Worm (Caenorhabditis elegans) whole organism, L1 larva: ENCODE results near the gene mboa-7.

ENCODE experiments used
- C16A3.4 ChIP-seq: fragments of 150-350 bp; optimal IDR thresholded peaks from 2 replicates; lab custom pipeline; 2014; ENCODE audit warnings: missing biosample characterization, missing genetic modification characterization
- F16B12.6 ChIP-seq: fragments of 150-350 bp; optimal IDR thresholded peaks from 2 replicates; lab custom pipeline; 2014; ENCODE audit warnings: missing biosample characterization, missing genetic modification characterization
- alr-1 ChIP-seq: fragments of 200-800 bp; sonication (Bioruptor generic); optimal IDR thresholded peaks from 2 replicates; lab custom pipeline; 2018; ENCODE audit warnings: borderline replicate concordance, mild to moderate bottlenecking, missing genetic modification characterization, missing compliant biosample characterization
- aly-2 ChIP-seq: fragments of 150-350 bp; optimal IDR thresholded peaks from 2 replicates; lab custom pipeline; 2014; ENCODE audit warnings: missing biosample characterization, missing genetic modification characterization
- ama-1 ChIP-seq: fragments of 150-350 bp; optimal IDR thresholded peaks from 2 replicates; lab custom pipeline; 2014
- blmp-1 ChIP-seq: fragments of 150-350 bp; optimal IDR thresholded peaks from 2 replicates; lab custom pipeline; 2014; ENCODE audit warnings: missing biosample characterization, missing genetic modification characterization
- ceh-82 ChIP-seq, 3 experiments: fragments of 150-350 bp in 1 of 3; sonication (generic microtip) in 2 of 3; optimal IDR thresholded peaks; 2 replicates each; lab custom pipeline; 2014 to 2017; ENCODE audit warnings: missing biosample characterization in 3 of 3, missing genetic modification characterization in 3 of 3
- dpl-1 ChIP-seq, 3 experiments: fragments of 150-350 bp in 2 of 3; sonication (generic microtip) in 1 of 3; optimal IDR thresholded peaks; 2 replicates each; lab custom pipeline; 2014 to 2017; ENCODE audit warnings: missing biosample characterization in 3 of 3, missing genetic modification characterization in 3 of 3, missing genetic modification reagents in 3 of 3
- dsc-1 ChIP-seq: sonication (generic microtip); optimal IDR thresholded peaks from 2 replicates; lab custom pipeline; 2016; ENCODE audit warnings: mild to moderate bottlenecking, missing genetic modification characterization, missing compliant biosample characterization
- efl-1 ChIP-seq, 4 experiments: fragments of 150-350 bp; optimal IDR thresholded peaks in 3 of 4; peaks in 1 of 4; 1 replicate in 1 of 4; 2 replicates in 3 of 4; lab custom pipeline; 2014; ENCODE audit warnings: missing biosample characterization in 2 of 4, missing genetic modification characterization in 2 of 4, missing genetic modification reagents in 2 of 4
- efl-3 ChIP-seq: fragments of 200-800 bp; sonication (Bioruptor generic); optimal IDR thresholded peaks from 2 replicates; lab custom pipeline; 2018; ENCODE audit warnings: mild to moderate bottlenecking, missing genetic modification characterization, missing compliant biosample characterization
- elt-2 ChIP-seq: sonication (generic microtip); optimal IDR thresholded peaks from 2 replicates; lab custom pipeline; 2016; ENCODE audit warnings: missing genetic modification characterization, mild to moderate bottlenecking, inconsistent platforms, missing compliant biosample characterization, missing genetic modification reagents
- elt-3 ChIP-seq, 6 experiments: fragments of 150-350 bp in 1 of 6; sonication (generic microtip); optimal IDR thresholded peaks; 2 replicates each; lab custom pipeline; 2017 to 2018; ENCODE audit warnings: missing biosample characterization in 6 of 6, missing genetic modification characterization in 6 of 6, inconsistent platforms in 1 of 6
- fkh-10 ChIP-seq: sonication (generic microtip); optimal IDR thresholded peaks from 2 replicates; lab custom pipeline; 2017; ENCODE audit warnings: missing biosample characterization, missing genetic modification reagents, missing genetic modification characterization
- hpl-2 ChIP-seq: fragments of 150-350 bp; optimal IDR thresholded peaks from 2 replicates; lab custom pipeline; 2014; ENCODE audit warnings: missing biosample characterization, missing genetic modification reagents, missing genetic modification characterization
- lin-35 ChIP-seq, 2 experiments: fragments of 150-350 bp; optimal IDR thresholded peaks; 2 replicates each; lab custom pipeline; 2014; ENCODE audit warnings: missing biosample characterization in 2 of 2, missing genetic modification characterization in 2 of 2, missing genetic modification reagents in 2 of 2
- lin-39 ChIP-seq: fragments of 150-350 bp; optimal IDR thresholded peaks from 2 replicates; lab custom pipeline; 2014; ENCODE audit warnings: missing biosample characterization, missing genetic modification reagents, missing genetic modification characterization
- lir-3 ChIP-seq: sonication (generic microtip); optimal IDR thresholded peaks from 2 replicates; lab custom pipeline; 2016; ENCODE audit warnings: mild to moderate bottlenecking, missing genetic modification characterization, moderate library complexity, missing compliant biosample characterization; ENCODE audit not compliant: poor library complexity
- lsy-2 ChIP-seq, 2 experiments: fragments of 150-350 bp; optimal IDR thresholded peaks; 2 replicates each; lab custom pipeline; 2014; ENCODE audit warnings: missing biosample characterization in 2 of 2, missing genetic modification characterization in 2 of 2
- mab-9 ChIP-seq: fragments of 200-800 bp; sonication (Bioruptor generic); IDR thresholded peaks from 2 replicates; pipeline ENCODE4 v1.3.6; 2022; ENCODE audit warnings: missing genetic modification reagents, missing genetic modification characterization, missing compliant biosample characterization
- mdl-1 ChIP-seq, 2 experiments: fragments of 150-350 bp; optimal IDR thresholded peaks; 2 replicates each; lab custom pipeline; 2014 to 2017; ENCODE audit warnings: missing biosample characterization in 2 of 2, missing genetic modification characterization in 2 of 2, inconsistent platforms in 1 of 2
- mep-1 ChIP-seq: fragments of 150-350 bp; optimal IDR thresholded peaks from 2 replicates; lab custom pipeline; 2014; ENCODE audit warnings: missing biosample characterization, missing genetic modification characterization
- nhr-11 ChIP-seq: fragments of 150-350 bp; optimal IDR thresholded peaks from 2 replicates; lab custom pipeline; 2014; ENCODE audit warnings: missing biosample characterization, missing genetic modification characterization
- nhr-12 ChIP-seq: sonication (generic microtip); optimal IDR thresholded peaks from 2 replicates; lab custom pipeline; 2017; ENCODE audit warnings: missing biosample characterization, missing genetic modification characterization
- nhr-19 ChIP-seq: fragments of 200-800 bp; sonication (Bioruptor generic); conservative IDR thresholded peaks from 2 replicates; pipeline ENCODE4 v1.3.6; 2022; ENCODE audit warnings: missing genetic modification characterization, missing compliant biosample characterization
- nhr-20 ChIP-seq: sonication (generic microtip); optimal IDR thresholded peaks from 2 replicates; lab custom pipeline; 2016; ENCODE audit warnings: mild to moderate bottlenecking, missing genetic modification characterization, missing compliant biosample characterization
- nhr-47 ChIP-seq: sonication (generic microtip); optimal IDR thresholded peaks from 2 replicates; lab custom pipeline; 2016; ENCODE audit warnings: mild to moderate bottlenecking, missing genetic modification characterization, moderate library complexity, missing compliant biosample characterization
- nhr-71 ChIP-seq: sonication (generic microtip); optimal IDR thresholded peaks from 2 replicates; lab custom pipeline; 2016; ENCODE audit warnings: mild to moderate bottlenecking, missing genetic modification characterization, moderate library complexity, missing compliant biosample characterization
- nhr-77 ChIP-seq: fragments of 150-350 bp; optimal IDR thresholded peaks from 2 replicates; lab custom pipeline; 2014; ENCODE audit warnings: missing biosample characterization, missing genetic modification characterization
- nhr-85 ChIP-seq: sonication (generic microtip); peaks from one replicate; lab custom pipeline; 2016; ENCODE audit warnings: missing genetic modification characterization, inconsistent platforms, missing compliant biosample characterization
- nhr-90 ChIP-seq: sonication (generic microtip); optimal IDR thresholded peaks from 2 replicates; lab custom pipeline; 2016; ENCODE audit warnings: mild to moderate bottlenecking, missing genetic modification characterization, missing compliant biosample characterization; ENCODE audit not compliant: poor library complexity
- rnt-1 ChIP-seq: sonication (generic microtip); optimal IDR thresholded peaks from 2 replicates; lab custom pipeline; 2016; ENCODE audit warnings: mild to moderate bottlenecking, missing genetic modification characterization, moderate library complexity, missing compliant biosample characterization
- skn-1 ChIP-seq: fragments of 150-350 bp; optimal IDR thresholded peaks from 2 replicates; lab custom pipeline; 2014; ENCODE audit warnings: missing biosample characterization, missing genetic modification characterization
- snu-23 ChIP-seq: sonication (generic microtip); optimal IDR thresholded peaks from 2 replicates; lab custom pipeline; 2016; ENCODE audit warnings: missing genetic modification characterization, missing compliant biosample characterization
- sptf-1 ChIP-seq: fragments of 150-350 bp; optimal IDR thresholded peaks from 2 replicates; lab custom pipeline; 2014; ENCODE audit warnings: missing biosample characterization, missing genetic modification characterization
- swsn-7 ChIP-seq: sonication (generic microtip); optimal IDR thresholded peaks from 2 replicates; lab custom pipeline; 2016; ENCODE audit warnings: missing genetic modification characterization, missing compliant biosample characterization
- tbx-2 ChIP-seq: sonication (generic microtip); optimal IDR thresholded peaks from 2 replicates; lab custom pipeline; 2016; ENCODE audit warnings: missing genetic modification characterization, missing compliant biosample characterization
- tlp-1 ChIP-seq: fragments of 150-350 bp; optimal IDR thresholded peaks from 2 replicates; lab custom pipeline; 2014; ENCODE audit warnings: missing biosample characterization, missing genetic modification characterization
- unc-130 ChIP-seq: fragments of 150-350 bp; optimal IDR thresholded peaks from 2 replicates; lab custom pipeline; 2017; ENCODE audit warnings: missing biosample characterization, missing genetic modification characterization, inconsistent platforms
- unc-30 ChIP-seq: sonication (generic microtip); optimal IDR thresholded peaks from 2 replicates; lab custom pipeline; 2017; ENCODE audit warnings: missing biosample characterization, missing genetic modification characterization
- unc-62 ChIP-seq: fragments of 150-350 bp; optimal IDR thresholded peaks from 2 replicates; lab custom pipeline; 2014; ENCODE audit warnings: missing biosample characterization, missing genetic modification reagents, missing genetic modification characterization
- unc-98 ChIP-seq: fragments of 200-800 bp; sonication (Bioruptor generic); IDR thresholded peaks from 2 replicates; pipeline ENCODE4 v1.3.6; 2022; ENCODE audit warnings: missing genetic modification characterization, missing compliant biosample characterization
- vab-15 ChIP-seq: sonication (generic microtip); optimal IDR thresholded peaks from 2 replicates; lab custom pipeline; 2017; ENCODE audit warnings: missing genotype, mild to moderate bottlenecking, missing genetic modification characterization, missing compliant biosample characterization
- xbp-1 ChIP-seq: sonication (generic microtip); optimal IDR thresholded peaks from 2 replicates; lab custom pipeline; 2016; ENCODE audit warnings: missing genetic modification characterization, missing compliant biosample characterization
- ztf-11 ChIP-seq, 2 experiments: sonication (generic microtip); optimal IDR thresholded peaks; 2 replicates each; lab custom pipeline; 2016 to 2017; ENCODE audit warnings: missing genetic modification characterization in 2 of 2, missing biosample characterization in 1 of 2, missing compliant biosample characterization in 1 of 2

The mboa-7 gene

DNA sequence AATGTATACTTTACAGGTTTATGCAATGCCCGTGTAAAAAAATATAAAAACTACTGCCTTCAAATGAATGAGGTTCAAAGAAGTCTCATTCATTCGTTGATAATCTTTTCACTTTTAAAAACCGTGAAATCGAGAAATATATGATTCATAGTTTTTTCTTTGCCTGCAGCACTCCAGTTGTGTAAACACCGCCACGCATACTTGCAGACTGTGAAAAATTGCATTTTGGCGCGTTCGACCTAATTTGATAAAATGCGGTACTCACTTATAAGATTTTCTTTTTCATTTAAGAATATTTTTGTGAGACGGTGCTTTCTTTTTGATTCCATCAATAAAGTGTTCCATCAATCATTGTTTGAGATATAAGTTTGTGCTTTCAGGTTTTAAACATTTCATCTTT, 42.4 kb upstream of the mboa-7 start:
- TF ChIP-seq unc-98 (GFP tag; lab: Robert Waterston, UW): no peak
- no peak for TF ChIP-seq lir-3
- TF ChIP-seq tbx-2 (tag; lab: Kevin White, UChicago): peak; percentile 21
- TF ChIP-seq nhr-47 (tag; lab: Kevin White, UChicago): peak; percentile 31
- TF ChIP-seq lin-39 (tag; lab: Kevin White, UChicago): no peak
- peak; percentile 50 for TF ChIP-seq swsn-7 (tag; lab: Kevin White, UChicago)
- TF ChIP-seq nhr-77: no peak
- no peak for TF ChIP-seq alr-1 (tag; lab: Kevin White, UChicago)
- TF ChIP-seq nhr-20 (tag; lab: Kevin White, UChicago): peak; percentile 50
- TF ChIP-seq mdl-1 (tag; optimal IDR thresholded peaks at IDR 0.05; lab: Kevin White, UChicago): peak in 1 of 2 experiments; percentile 32
- peak; percentile 61 for TF ChIP-seq nhr-85 (tag; lab: Kevin White, UChicago)
- TF ChIP-seq ceh-82 (tag; optimal IDR thresholded peaks at IDR 0.05; lab: Kevin White, UChicago): peak in 1 of 3 experiments; percentile 18
- peak; percentile 29 for TF ChIP-seq dsc-1
- TF ChIP-seq elt-3 (tag; optimal IDR thresholded peaks at IDR 0.05; lab: Kevin White, UChicago): peak in 2 of 6 experiments; percentile 0 to 26
- peak; percentile 14 for TF ChIP-seq rnt-1 (tag; lab: Kevin White, UChicago)
- no peak for TF ChIP-seq sptf-1 (tag; lab: Kevin White, UChicago)
- TF ChIP-seq ama-1: no peak
- peak; percentile 26 to 80 for TF ChIP-seq lin-35 (GFP tag; optimal IDR thresholded peaks at IDR 0.05; lab: Kevin White, UChicago)
- no peak for TF ChIP-seq fkh-10 (GFP tag; lab: Kevin White, UChicago)
- TF ChIP-seq efl-1 (optimal IDR thresholded peaks at IDR 0.05; lab: Kevin White, UChicago): peak; percentile 33 to 58
- TF ChIP-seq efl-1 (GFP tag; optimal IDR thresholded peaks at IDR 0.05 in 1 of 2; lab: Kevin White, UChicago): peak; percentile 57 to 96
- TF ChIP-seq vab-15 (tag; lab: Kevin White, UChicago): no peak
- TF ChIP-seq unc-30 (tag; lab: Kevin White, UChicago): no peak
- TF ChIP-seq nhr-19: 0 out of 2 replicates have a peak, but pooled peaks have one; percentile 4
- no peak for TF ChIP-seq nhr-11 (tag; lab: Kevin White, UChicago)
- peak; percentile 21 to 70 (median 69) for TF ChIP-seq dpl-1 (GFP tag; optimal IDR thresholded peaks at IDR 0.05; lab: Kevin White, UChicago)
- TF ChIP-seq snu-23 (GFP tag; lab: Kevin White, UChicago): peak; percentile 63
- TF ChIP-seq hpl-2 (GFP tag; lab: Kevin White, UChicago): no peak
- peak; percentile 20 to 58 for TF ChIP-seq lsy-2 (tag; optimal IDR thresholded peaks at IDR 0.05; lab: Kevin White, UChicago)
- peak; percentile 16 for TF ChIP-seq nhr-90 (tag; lab: Kevin White, UChicago)
- TF ChIP-seq nhr-12 (tag; lab: Kevin White, UChicago): no peak
- no peak for TF ChIP-seq tlp-1 (tag; lab: Kevin White, UChicago)
- peak; percentile 46 for TF ChIP-seq C16A3.4 (tag; lab: Kevin White, UChicago)
- no peak for TF ChIP-seq aly-2 (tag; lab: Kevin White, UChicago)
- no peak for TF ChIP-seq unc-62 (GFP tag; lab: Kevin White, UChicago)
- TF ChIP-seq unc-130: peak; percentile 21
- no peak for TF ChIP-seq ztf-11 (tag; optimal IDR thresholded peaks at IDR 0.05; lab: Kevin White, UChicago)
- peak; percentile 69 for TF ChIP-seq mep-1
- no peak for TF ChIP-seq mab-9 (GFP tag; lab: Robert Waterston, UW)
- TF ChIP-seq nhr-71 (tag; lab: Kevin White, UChicago): peak; percentile 44
- peak; percentile 77 for TF ChIP-seq blmp-1 (tag; lab: Kevin White, UChicago)
- peak; percentile 84 for TF ChIP-seq F16B12.6 (tag; lab: Kevin White, UChicago)
- TF ChIP-seq elt-2: no peak
- no peak for TF ChIP-seq skn-1 (tag; lab: Kevin White, UChicago)
- no peak for TF ChIP-seq efl-3 (GFP tag; lab: Kevin White, UChicago)
- TF ChIP-seq xbp-1 (tag; lab: Kevin White, UChicago): peak; percentile 32
